Worm (Caenorhabditis elegans) whole organism, mixed stage, embryonic: ENCODE data around the gene mrps-18A.

Experiments used
- bed-3 ChIP-seq: fragments of 200-800 bp; sonication (Bioruptor generic); optimal IDR thresholded peaks from 3 replicates; lab custom pipeline; 2018; ENCODE audit warnings: mild to moderate bottlenecking, missing genetic modification characterization, moderate library complexity, missing compliant biosample characterization
- blmp-1 ChIP-seq: fragments of 150-350 bp; optimal IDR thresholded peaks from 2 replicates; lab custom pipeline; 2014; ENCODE audit warnings: missing biosample characterization, missing genetic modification characterization
- ceh-39 ChIP-seq: fragments of 150-350 bp; optimal IDR thresholded peaks from 2 replicates; lab custom pipeline; 2014; ENCODE audit warnings: missing biosample characterization, missing genetic modification characterization
- ceh-43 ChIP-seq: fragments of 200-800 bp; sonication (Bioruptor generic); optimal IDR thresholded peaks from 2 replicates; lab custom pipeline; 2018; ENCODE audit warnings: mild to moderate bottlenecking, missing genetic modification characterization, moderate library complexity, missing compliant biosample characterization
- ceh-83 ChIP-seq: fragments of 200-800 bp; sonication (Bioruptor generic); optimal IDR thresholded peaks from 2 replicates; lab custom pipeline; 2018; ENCODE audit warnings: mild to moderate bottlenecking, missing genetic modification characterization, missing compliant biosample characterization
- ces-1 ChIP-seq: fragments of 150-350 bp; optimal IDR thresholded peaks from 2 replicates; lab custom pipeline; 2014; ENCODE audit warnings: missing biosample characterization, missing genetic modification reagents, missing genetic modification characterization
- cnd-1 ChIP-seq: fragments of 200-800 bp; sonication (Bioruptor generic); optimal IDR thresholded peaks from 2 replicates; lab custom pipeline; 2018; ENCODE audit warnings: mild to moderate bottlenecking, missing genetic modification characterization, missing compliant biosample characterization
- drap-1 ChIP-seq: fragments of 200-800 bp; sonication (Bioruptor generic); optimal IDR thresholded peaks from 3 replicates; lab custom pipeline; 2018; ENCODE audit warnings: mild to moderate bottlenecking, missing genetic modification characterization, missing compliant biosample characterization
- elt-1 ChIP-seq: sonication (generic microtip); optimal IDR thresholded peaks from 2 replicates; lab custom pipeline; 2017; ENCODE audit warnings: missing genetic modification characterization, mild to moderate bottlenecking, missing compliant biosample characterization, antibody characterized with exemption, moderate library complexity, borderline replicate concordance; ENCODE audit not compliant: insufficient read depth
- elt-3 ChIP-seq: fragments of 150-350 bp; optimal IDR thresholded peaks from 2 replicates; lab custom pipeline; 2014; ENCODE audit warnings: missing biosample characterization, missing genetic modification characterization
- flh-1 ChIP-seq: fragments of 200-800 bp; sonication (Bioruptor generic); optimal IDR thresholded peaks from 2 replicates; lab custom pipeline; 2018; ENCODE audit warnings: mild to moderate bottlenecking, missing genetic modification characterization, moderate library complexity, missing compliant biosample characterization
- ham-2 ChIP-seq: fragments of 200-800 bp; sonication (Bioruptor generic); optimal IDR thresholded peaks from 2 replicates; lab custom pipeline; 2018; ENCODE audit warnings: mild to moderate bottlenecking, missing genetic modification characterization, missing compliant biosample characterization
- hlh-1 ChIP-seq: fragments of 150-350 bp; optimal IDR thresholded peaks from 2 replicates; lab custom pipeline; 2014; ENCODE audit warnings: missing biosample characterization, missing genetic modification reagents, missing genetic modification characterization
- lin-13 ChIP-seq: fragments of 150-350 bp; optimal IDR thresholded peaks from 2 replicates; lab custom pipeline; 2014; ENCODE audit warnings: missing biosample characterization, missing genetic modification characterization
- lin-32 ChIP-seq: fragments of 200-800 bp; sonication (Bioruptor generic); optimal IDR thresholded peaks from 2 replicates; lab custom pipeline; 2018; ENCODE audit warnings: mild to moderate bottlenecking, missing genetic modification characterization, missing compliant biosample characterization
- lsy-2 ChIP-seq: fragments of 150-350 bp; optimal IDR thresholded peaks from 2 replicates; lab custom pipeline; 2014; ENCODE audit warnings: missing biosample characterization, missing genetic modification characterization
- mab-5 ChIP-seq: fragments of 150-350 bp; optimal IDR thresholded peaks from 2 replicates; lab custom pipeline; 2014; ENCODE audit warnings: missing biosample characterization, missing genetic modification characterization
- mep-1 ChIP-seq: fragments of 150-350 bp; optimal IDR thresholded peaks from 2 replicates; lab custom pipeline; 2017; ENCODE audit warnings: missing biosample characterization, missing genetic modification reagents, missing genetic modification characterization, inconsistent platforms
- mls-2 ChIP-seq: sonication (generic microtip); optimal IDR thresholded peaks from 2 replicates; lab custom pipeline; 2016; ENCODE audit warnings: mild to moderate bottlenecking, missing genetic modification characterization, moderate library complexity, missing compliant biosample characterization
- nhr-12 ChIP-seq: fragments of 150-350 bp; optimal IDR thresholded peaks from 2 replicates; lab custom pipeline; 2014; ENCODE audit warnings: missing biosample characterization, missing genetic modification characterization
- nhr-2 ChIP-seq: fragments of 150-350 bp; optimal IDR thresholded peaks from 2 replicates; lab custom pipeline; 2014; ENCODE audit warnings: missing biosample characterization, missing genetic modification characterization
- nhr-237 ChIP-seq: fragments of 150-350 bp; optimal IDR thresholded peaks from 2 replicates; lab custom pipeline; 2014; ENCODE audit warnings: missing biosample characterization, missing genetic modification characterization
- nhr-28 ChIP-seq: fragments of 150-350 bp; optimal IDR thresholded peaks from 2 replicates; lab custom pipeline; 2014; ENCODE audit warnings: missing biosample characterization, missing genetic modification characterization
- nhr-76 ChIP-seq: sonication (generic microtip); optimal IDR thresholded peaks from 2 replicates; lab custom pipeline; 2017; ENCODE audit warnings: missing biosample characterization, missing genetic modification characterization
- pha-4 ChIP-seq: fragments of 150-350 bp; optimal IDR thresholded peaks from 2 replicates; lab custom pipeline; 2018; ENCODE audit warnings: missing biosample characterization, missing genetic modification reagents, missing genetic modification characterization
- sem-2 ChIP-seq: fragments of 200-800 bp; sonication (Bioruptor generic); optimal IDR thresholded peaks from 2 replicates; lab custom pipeline; 2018; ENCODE audit warnings: mild to moderate bottlenecking, missing genetic modification characterization, missing compliant biosample characterization
- snpc-4 ChIP-seq: fragments of 150-350 bp; optimal IDR thresholded peaks from 2 replicates; lab custom pipeline; 2014; ENCODE audit warnings: missing biosample characterization, missing genetic modification characterization
- sptf-1 ChIP-seq: sonication (generic microtip); optimal IDR thresholded peaks from 2 replicates; lab custom pipeline; 2017; ENCODE audit warnings: mild to moderate bottlenecking, missing genetic modification characterization, moderate library complexity, missing compliant biosample characterization
- tbx-8 ChIP-seq: fragments of 200-800 bp; sonication (Bioruptor generic); optimal IDR thresholded peaks from 2 replicates; lab custom pipeline; 2018; ENCODE audit warnings: mild to moderate bottlenecking, missing genetic modification characterization, moderate library complexity, missing compliant biosample characterization
- unc-120 ChIP-seq: sonication (generic microtip); optimal IDR thresholded peaks from 2 replicates; lab custom pipeline; 2017; ENCODE audit warnings: missing genetic modification characterization, missing compliant biosample characterization; ENCODE audit not compliant: poor library complexity, severe bottlenecking
- unc-39 ChIP-seq: fragments of 150-350 bp; optimal IDR thresholded peaks from 2 replicates; lab custom pipeline; 2014; ENCODE audit warnings: missing biosample characterization, missing genetic modification characterization
- unc-62 ChIP-seq: fragments of 150-350 bp; optimal IDR thresholded peaks from 2 replicates; lab custom pipeline; 2014; ENCODE audit warnings: missing biosample characterization, missing genetic modification reagents, missing genetic modification characterization
- zip-8 ChIP-seq: fragments of 150-350 bp; optimal IDR thresholded peaks from 2 replicates; lab custom pipeline; 2014; ENCODE audit warnings: missing biosample characterization, missing genetic modification characterization
- ztf-11 ChIP-seq: fragments of 150-350 bp; optimal IDR thresholded peaks from 2 replicates; lab custom pipeline; 2014; ENCODE audit warnings: missing biosample characterization, missing genetic modification characterization

The mrps-18A gene

ce11 chrIII:8303440-8303839 lies 28.3 kb downstream of the mrps-18A start:
- TF ChIP-seq zip-8 (tag; lab: Kevin White, UChicago) (peak; percentile 95), ceh-43 (no peak), ham-2 (GFP tag; lab: Kevin White, UChicago) (no peak), lsy-2 (tag; lab: Kevin White, UChicago) (no peak), ceh-39 (tag; lab: Kevin White, UChicago) (no peak)
- TF ChIP-seq, all 35 proteins: peak for 1

- TF ChIP-seq nhr-12 (tag; lab: Kevin White, UChicago) (no peak), nhr-2 (tag; lab: Kevin White, UChicago) (no peak), hlh-1 (tag; lab: Kevin White, UChicago) (no peak), ceh-83 (GFP tag; lab: Kevin White, UChicago) (peak; percentile 65), mls-2 (tag; lab: Kevin White, UChicago) (peak; percentile 15), nhr-28 (tag; lab: Kevin White, UChicago) (no peak), cnd-1 (tag; lab: Kevin White, UChicago) (peak; percentile 8), unc-62 (GFP tag; lab: Kevin White, UChicago) (no peak), ces-1 (GFP tag; lab: Kevin White, UChicago) (peak; percentile 54), pha-4 (tag; lab: Kevin White, UChicago) (peak; percentile 27)
Measured at ce11 chrIII:8300860-8301396, 30.8 kb downstream of the mrps-18A start.

ce11 chrIII:8299734-8300133 lies 32.0 kb downstream of the mrps-18A start:
- no peak for TF ChIP-seq zip-8 (tag; lab: Kevin White, UChicago)
- no peak for TF ChIP-seq tbx-8 (GFP tag; lab: Kevin White, UChicago)
- no peak for TF ChIP-seq nhr-28 (tag; lab: Kevin White, UChicago)
- TF ChIP-seq, all 35 proteins: peak for 0

- no peak for TF ChIP-seq drap-1
- TF ChIP-seq blmp-1 (tag; lab: Kevin White, UChicago), result no peak
- TF ChIP-seq nhr-237 (tag; lab: Kevin White, UChicago), result no peak
- TF ChIP-seq unc-39 (tag; lab: Kevin White, UChicago), result no peak
- TF ChIP-seq sem-2, result no peak
- TF ChIP-seq nhr-2 (tag; lab: Kevin White, UChicago), result no peak
- peak; percentile 37 for TF ChIP-seq unc-120 (tag; lab: Kevin White, UChicago)
- TF ChIP-seq mep-1 (tag; lab: Kevin White, UChicago), result no peak
- no peak for TF ChIP-seq mls-2 (tag; lab: Kevin White, UChicago)
- no peak for TF ChIP-seq pha-4 (tag; lab: Kevin White, UChicago)
- peak; percentile 97 for TF ChIP-seq hlh-1 (tag; lab: Kevin White, UChicago)
- TF ChIP-seq lsy-2 (tag; lab: Kevin White, UChicago), result no peak
- TF ChIP-seq ceh-39 (tag; lab: Kevin White, UChicago), result no peak
- peak; percentile 84 for TF ChIP-seq unc-62 (GFP tag; lab: Kevin White, UChicago)
- TF ChIP-seq ces-1 (GFP tag; lab: Kevin White, UChicago), result peak; percentile 58
- no peak for TF ChIP-seq bed-3 (GFP tag; lab: Kevin White, UChicago)
- no peak for TF ChIP-seq ham-2 (GFP tag; lab: Kevin White, UChicago)
- no peak for TF ChIP-seq cnd-1 (tag; lab: Kevin White, UChicago)
- TF ChIP-seq elt-1 (tag; lab: Kevin White, UChicago), result no peak
Measured at ce11 chrIII:8299078-8299587, 32.6 kb downstream of the mrps-18A start.

ce11 chrIII:8298216-8298920 lies 33.4 kb downstream of the mrps-18A start:
- TF ChIP-seq ztf-11, result no peak
- no peak for TF ChIP-seq drap-1
- no peak for TF ChIP-seq sem-2
- no peak for TF ChIP-seq lsy-2 (tag; lab: Kevin White, UChicago)
- TF ChIP-seq blmp-1 (tag; lab: Kevin White, UChicago), result no peak
- TF ChIP-seq unc-39 (tag; lab: Kevin White, UChicago), result no peak
- TF ChIP-seq lin-13 (tag; lab: Kevin White, UChicago), result no peak
- TF ChIP-seq nhr-237 (tag; lab: Kevin White, UChicago), result no peak
- TF ChIP-seq ces-1 (GFP tag; lab: Kevin White, UChicago), result no peak
- TF ChIP-seq nhr-12 (tag; lab: Kevin White, UChicago), result no peak
- no peak for TF ChIP-seq elt-3 (tag; lab: Kevin White, UChicago)
- TF ChIP-seq nhr-76 (tag; lab: Kevin White, UChicago), result no peak
- no peak for TF ChIP-seq ceh-43
- no peak for TF ChIP-seq mep-1 (tag; lab: Kevin White, UChicago)
- TF ChIP-seq sptf-1 (tag; lab: Kevin White, UChicago), result peak; percentile 35
- TF ChIP-seq hlh-1 (tag; lab: Kevin White, UChicago), result no peak
- no peak for TF ChIP-seq snpc-4 (tag; lab: Kevin White, UChicago)
- TF ChIP-seq ceh-39 (tag; lab: Kevin White, UChicago), result no peak
- TF ChIP-seq nhr-2 (tag; lab: Kevin White, UChicago), result peak; percentile 90
- TF ChIP-seq unc-62 (GFP tag; lab: Kevin White, UChicago), result peak; percentile 3
- TF ChIP-seq tbx-8 (GFP tag; lab: Kevin White, UChicago), result no peak
- no peak for TF ChIP-seq mab-5 (tag; lab: Kevin White, UChicago)
- TF ChIP-seq cnd-1 (tag; lab: Kevin White, UChicago), result peak; percentile 79
- TF ChIP-seq bed-3 (GFP tag; lab: Kevin White, UChicago), result no peak
- no peak for TF ChIP-seq unc-120 (tag; lab: Kevin White, UChicago)
- TF ChIP-seq mls-2 (tag; lab: Kevin White, UChicago), result peak; percentile 24
- TF ChIP-seq ceh-83 (GFP tag; lab: Kevin White, UChicago), result no peak
- no peak for TF ChIP-seq flh-1 (GFP tag; lab: Kevin White, UChicago)
- TF ChIP-seq lin-32 (GFP tag; lab: Kevin White, UChicago), result no peak
- TF ChIP-seq zip-8 (tag; lab: Kevin White, UChicago), result peak; percentile 93
- no peak for TF ChIP-seq nhr-28 (tag; lab: Kevin White, UChicago)
